Worm (Caenorhabditis elegans) whole organism, L1 larva: ENCODE data around the gene C55C3.7.
A peak's percentile ranks its signal among the peaks of the same experiment; 100 is the strongest.

Experiments
- C04F5.9 ChIP-seq: sonication (generic microtip); optimal IDR thresholded peaks from 2 replicates; lab custom pipeline; 2016; ENCODE audit warnings: missing genetic modification characterization, missing compliant biosample characterization
- C16A3.4 ChIP-seq: fragments of 150-350 bp; optimal IDR thresholded peaks from 2 replicates; lab custom pipeline; 2014; ENCODE audit warnings: missing biosample characterization, missing genetic modification characterization
- C34B4.2 ChIP-seq: sonication (generic microtip); optimal IDR thresholded peaks from 2 replicates; lab custom pipeline; 2017; ENCODE audit warnings: mild to moderate bottlenecking, missing genetic modification characterization, missing compliant biosample characterization
- Y116A8C.19 ChIP-seq: sonication (generic microtip); optimal IDR thresholded peaks from 2 replicates; lab custom pipeline; 2016; ENCODE audit warnings: missing compliant biosample characterization, missing genetic modification characterization, borderline replicate concordance
- alr-1 ChIP-seq: fragments of 200-800 bp; sonication (Bioruptor generic); optimal IDR thresholded peaks from 2 replicates; lab custom pipeline; 2018; ENCODE audit warnings: borderline replicate concordance, mild to moderate bottlenecking, missing genetic modification characterization, missing compliant biosample characterization
- blmp-1 ChIP-seq: fragments of 150-350 bp; optimal IDR thresholded peaks from 2 replicates; lab custom pipeline; 2014; ENCODE audit warnings: missing biosample characterization, missing genetic modification characterization
- ceh-82 ChIP-seq, 3 experiments: fragments of 150-350 bp in 1 of 3; sonication (generic microtip) in 2 of 3; optimal IDR thresholded peaks; 2 replicates each; lab custom pipeline; 2014 to 2017; ENCODE audit warnings: missing biosample characterization in 3 of 3, missing genetic modification characterization in 3 of 3
- ceh-90 ChIP-seq: sonication (generic microtip); optimal IDR thresholded peaks from 2 replicates; lab custom pipeline; 2016; ENCODE audit warnings: missing genetic modification characterization, missing compliant biosample characterization
- ces-1 ChIP-seq: fragments of 150-350 bp; optimal IDR thresholded peaks from 2 replicates; lab custom pipeline; 2014; ENCODE audit warnings: missing biosample characterization, missing genetic modification reagents, missing genetic modification characterization
- efl-3 ChIP-seq: fragments of 200-800 bp; sonication (Bioruptor generic); optimal IDR thresholded peaks from 2 replicates; lab custom pipeline; 2018; ENCODE audit warnings: mild to moderate bottlenecking, missing genetic modification characterization, missing compliant biosample characterization
- elt-3 ChIP-seq, 6 experiments: fragments of 150-350 bp in 1 of 6; sonication (generic microtip); optimal IDR thresholded peaks; 2 replicates each; lab custom pipeline; 2017 to 2018; ENCODE audit warnings: missing biosample characterization in 6 of 6, missing genetic modification characterization in 6 of 6, inconsistent platforms in 1 of 6
- ets-5 ChIP-seq: fragments of 200-800 bp; sonication (Bioruptor generic); IDR thresholded peaks from 2 replicates; pipeline ENCODE4 v1.3.6; 2022; ENCODE audit warnings: missing genetic modification characterization, missing compliant biosample characterization
- fos-1 ChIP-seq: fragments of 150-350 bp; optimal IDR thresholded peaks from 2 replicates; lab custom pipeline; 2014; ENCODE audit warnings: missing biosample characterization, missing genetic modification characterization
- grh-1 ChIP-seq: fragments of 200-800 bp; sonication (Bioruptor generic); IDR thresholded peaks from 2 replicates; pipeline ENCODE4 v1.3.6; 2022; ENCODE audit warnings: missing genetic modification reagents, missing genetic modification characterization, missing compliant biosample characterization
- hlh-17 ChIP-seq: fragments of 200-800 bp; sonication (Bioruptor generic); optimal IDR thresholded peaks from 2 replicates; lab custom pipeline; 2018; ENCODE audit warnings: missing genetic modification characterization, mild to moderate bottlenecking, missing compliant biosample characterization, moderate library complexity, borderline replicate concordance
- hlh-4 ChIP-seq: sonication (generic microtip); optimal IDR thresholded peaks from 2 replicates; lab custom pipeline; 2016; ENCODE audit warnings: mild to moderate bottlenecking, missing genetic modification characterization, missing compliant biosample characterization
- hpl-2 ChIP-seq: fragments of 150-350 bp; optimal IDR thresholded peaks from 2 replicates; lab custom pipeline; 2014; ENCODE audit warnings: missing biosample characterization, missing genetic modification reagents, missing genetic modification characterization
- jun-1 ChIP-seq: fragments of 150-350 bp; optimal IDR thresholded peaks from 2 replicates; lab custom pipeline; 2014; ENCODE audit warnings: missing biosample characterization, missing genetic modification reagents, missing genetic modification characterization
- lin-14 ChIP-seq: fragments of 200-800 bp; sonication (Bioruptor generic); optimal IDR thresholded peaks from 2 replicates; lab custom pipeline; 2018; ENCODE audit warnings: mild to moderate bottlenecking, missing genetic modification characterization, moderate library complexity, missing compliant biosample characterization
- lin-15B ChIP-seq: fragments of 150-350 bp; sonication (generic microtip); optimal IDR thresholded peaks from 3 replicates; lab custom pipeline; 2014; ENCODE audit warnings: missing biosample characterization, missing genetic modification characterization
- mdl-1 ChIP-seq, 2 experiments: fragments of 150-350 bp; optimal IDR thresholded peaks; 2 replicates each; lab custom pipeline; 2014 to 2017; ENCODE audit warnings: missing biosample characterization in 2 of 2, missing genetic modification characterization in 2 of 2, inconsistent platforms in 1 of 2
- mep-1 ChIP-seq: fragments of 150-350 bp; optimal IDR thresholded peaks from 2 replicates; lab custom pipeline; 2014; ENCODE audit warnings: missing biosample characterization, missing genetic modification characterization
- nhr-12 ChIP-seq: sonication (generic microtip); optimal IDR thresholded peaks from 2 replicates; lab custom pipeline; 2017; ENCODE audit warnings: missing biosample characterization, missing genetic modification characterization
- nhr-237 ChIP-seq: fragments of 150-350 bp; optimal IDR thresholded peaks from 2 replicates; lab custom pipeline; 2014; ENCODE audit warnings: missing biosample characterization, missing genetic modification characterization
- nhr-85 ChIP-seq: sonication (generic microtip); peaks from one replicate; lab custom pipeline; 2016; ENCODE audit warnings: missing genetic modification characterization, inconsistent platforms, missing compliant biosample characterization
- pag-3 ChIP-seq: sonication (generic microtip); optimal IDR thresholded peaks from 2 replicates; lab custom pipeline; 2017; ENCODE audit warnings: missing genetic modification characterization, mild to moderate bottlenecking, missing compliant biosample characterization, antibody characterized with exemption, borderline replicate concordance; ENCODE audit not compliant: insufficient read depth
- skn-1 ChIP-seq: fragments of 150-350 bp; optimal IDR thresholded peaks from 2 replicates; lab custom pipeline; 2014; ENCODE audit warnings: missing biosample characterization, missing genetic modification characterization
- snu-23 ChIP-seq: sonication (generic microtip); optimal IDR thresholded peaks from 2 replicates; lab custom pipeline; 2016; ENCODE audit warnings: missing genetic modification characterization, missing compliant biosample characterization
- sptf-1 ChIP-seq: fragments of 150-350 bp; optimal IDR thresholded peaks from 2 replicates; lab custom pipeline; 2014; ENCODE audit warnings: missing biosample characterization, missing genetic modification characterization
- swsn-7 ChIP-seq: sonication (generic microtip); optimal IDR thresholded peaks from 2 replicates; lab custom pipeline; 2016; ENCODE audit warnings: missing genetic modification characterization, missing compliant biosample characterization
- unc-98 ChIP-seq: fragments of 200-800 bp; sonication (Bioruptor generic); IDR thresholded peaks from 2 replicates; pipeline ENCODE4 v1.3.6; 2022; ENCODE audit warnings: missing genetic modification characterization, missing compliant biosample characterization
- xbp-1 ChIP-seq: sonication (generic microtip); optimal IDR thresholded peaks from 2 replicates; lab custom pipeline; 2016; ENCODE audit warnings: missing genetic modification characterization, missing compliant biosample characterization
- zag-1 ChIP-seq: fragments of 150-350 bp; optimal IDR thresholded peaks from 2 replicates; lab custom pipeline; 2014; ENCODE audit warnings: missing biosample characterization, missing genetic modification characterization

C55C3.7 gene

DNA sequence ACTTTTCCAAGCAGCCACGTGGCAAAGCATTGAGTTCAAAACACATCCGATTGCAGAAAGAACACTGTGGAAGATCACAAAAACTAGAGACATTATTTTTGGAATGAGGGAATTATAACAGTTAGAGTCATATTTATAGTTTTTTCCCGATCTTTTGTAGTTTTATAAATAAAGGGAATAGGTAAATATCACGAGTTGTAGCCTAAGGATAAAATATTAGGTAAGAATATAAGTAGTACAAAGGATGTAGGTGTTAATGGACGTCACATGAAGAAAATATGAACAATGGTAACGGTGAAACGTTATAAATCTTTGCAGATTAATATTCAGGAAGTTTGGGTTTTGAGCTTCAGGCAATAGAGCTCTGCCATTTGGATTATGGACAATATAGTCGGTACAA is 8.0 kb downstream of the C55C3.7 start, which contains the start of gene srd-5:
srd-5 (minus strand) TSS at position 101 of the 400 bp plus-strand sequence.
- TF ChIP-seq C34B4.2 (tag; lab: Kevin White, UChicago) (no peak), efl-3 (GFP tag; lab: Kevin White, UChicago) (no peak), ceh-90 (tag; lab: Kevin White, UChicago) (no peak), mdl-1 (tag; optimal IDR thresholded peaks at IDR 0.05; lab: Kevin White, UChicago) (no peak), swsn-7 (tag; lab: Kevin White, UChicago) (no peak), zag-1 (no peak), sptf-1 (tag; lab: Kevin White, UChicago) (no peak)

DNA sequence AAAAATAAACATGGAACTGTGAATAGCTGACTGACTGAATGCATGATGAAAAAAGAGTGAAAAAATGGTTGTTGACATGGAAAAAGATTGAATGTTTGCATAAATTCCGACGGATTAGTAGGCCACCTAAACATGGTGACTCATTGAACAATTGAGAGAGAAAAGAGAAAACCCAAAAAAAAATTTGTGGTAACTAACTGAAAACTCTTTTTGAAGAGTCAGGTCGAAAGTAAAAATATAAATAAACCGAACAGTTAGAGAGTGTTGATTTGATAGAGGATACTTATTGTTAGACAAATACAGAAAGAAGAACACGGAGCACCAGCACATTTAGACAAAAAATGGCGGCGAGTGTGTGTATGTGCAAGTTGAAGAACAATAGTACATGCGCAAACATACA is 11.1 kb downstream of the C55C3.7 start:
- TF ChIP-seq C34B4.2 (tag; lab: Kevin White, UChicago) (no peak), nhr-85 (tag; lab: Kevin White, UChicago) (peak; percentile 57), nhr-12 (tag; lab: Kevin White, UChicago) (no peak)

DNA sequence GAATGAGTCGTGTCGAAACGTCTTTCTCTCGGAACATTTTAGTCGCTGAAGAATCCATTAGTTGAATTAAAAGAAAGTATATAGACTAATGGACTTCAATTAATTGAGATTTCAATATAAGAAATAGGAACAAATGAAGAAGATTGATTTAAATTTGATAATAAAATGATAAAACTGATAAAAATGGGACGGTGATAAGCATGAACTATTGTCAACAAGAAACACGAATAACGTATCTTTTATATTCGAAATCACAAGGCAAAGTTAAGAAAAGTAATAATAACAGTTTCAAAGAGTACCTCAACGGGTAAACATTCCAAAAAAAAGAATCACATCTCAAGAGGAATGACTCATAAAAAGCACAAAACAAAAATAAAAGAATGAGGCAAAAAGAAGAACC is 13.0 kb downstream of the C55C3.7 start, which contains the start of gene T19E7.6:
T19E7.6 (minus strand) TSS at position 45 of the 400 bp plus-strand sequence.
- TF ChIP-seq nhr-85 (tag; lab: Kevin White, UChicago) (no peak), ets-5 (GFP tag; lab: Robert Waterston, UW) (no peak), elt-3 (tag; optimal IDR thresholded peaks at IDR 0.05; lab: Kevin White, UChicago) (peak in 1 of 6 experiments; percentile 45), lin-14 (GFP tag; lab: Kevin White, UChicago) (no peak)

DNA sequence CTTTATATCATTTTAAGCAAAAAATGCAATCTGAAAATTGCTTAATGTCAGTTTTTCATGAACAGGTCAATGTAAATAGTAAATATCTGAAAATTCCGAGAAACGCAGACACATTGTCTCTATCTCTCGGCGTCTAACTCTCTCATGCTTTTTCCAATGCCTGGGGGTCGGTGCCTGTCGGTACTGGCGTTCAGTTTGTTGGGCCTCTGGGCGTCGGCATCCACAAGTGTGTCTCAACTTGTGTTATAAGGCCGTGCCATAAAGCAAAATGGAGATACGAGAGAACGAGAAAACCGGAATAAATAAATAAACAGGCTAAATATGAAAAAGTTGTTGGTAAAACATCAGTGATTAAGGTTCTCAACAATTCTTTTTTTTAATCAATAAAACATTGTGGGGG is 15.3 kb downstream of the C55C3.7 start:
- TF ChIP-seq blmp-1 (tag; lab: Kevin White, UChicago) (no peak), unc-98 (GFP tag; lab: Robert Waterston, UW) (no peak), lin-14 (GFP tag; lab: Kevin White, UChicago) (peak; percentile 57), hlh-4 (tag; lab: Kevin White, UChicago) (no peak), ceh-82 (tag; optimal IDR thresholded peaks at IDR 0.05; lab: Kevin White, UChicago) (peak in 1 of 3 experiments; percentile 4), fos-1 (tag; lab: Kevin White, UChicago) (no peak), ces-1 (no peak), alr-1 (no peak), jun-1 (tag; lab: Kevin White, UChicago) (no peak), elt-3 (tag; optimal IDR thresholded peaks at IDR 0.05; lab: Kevin White, UChicago) (no peak), pag-3 (tag; lab: Kevin White, UChicago) (no peak), C04F5.9 (tag; lab: Kevin White, UChicago) (no peak), ets-5 (GFP tag; lab: Robert Waterston, UW) (no peak), hpl-2 (GFP tag; lab: Kevin White, UChicago) (no peak), nhr-237 (tag; lab: Kevin White, UChicago) (no peak), C16A3.4 (tag; lab: Kevin White, UChicago) (no peak), xbp-1 (tag; lab: Kevin White, UChicago) (no peak), hlh-17 (no peak), snu-23 (GFP tag; lab: Kevin White, UChicago) (no peak), mep-1 (tag; lab: Kevin White, UChicago) (peak; percentile 39), lin-15B (tag; lab: Kevin White, UChicago) (no peak), skn-1 (tag; lab: Kevin White, UChicago) (no peak), Y116A8C.19 (tag; lab: Kevin White, UChicago) (no peak), grh-1 (GFP tag; lab: Robert Waterston, UW) (no peak)
